Fruit fly (Drosophila melanogaster) whole organism, embryonic: Measurements from ENCODE around the gene Rab9D.

Experiments used
- CG10147 ChIP-seq: fragments of 200-800 bp; sonication (Bioruptor generic); optimal IDR thresholded peaks from 2 replicates; lab custom pipeline; 2019; ENCODE audit warnings: missing biosample characterization, mild to moderate bottlenecking, missing genetic modification characterization, moderate library complexity
- CG10209 ChIP-seq: fragments of 200-800 bp; sonication (Bioruptor generic); optimal IDR thresholded peaks from 3 replicates; lab custom pipeline; 2017; ENCODE audit warnings: missing biosample characterization, mild to moderate bottlenecking, missing genetic modification characterization, missing genetic modification reagents
- CG10959 ChIP-seq: fragments of 200-800 bp; sonication (Bioruptor generic); IDR thresholded peaks from 2 replicates; pipeline ENCODE4 v1.3.6; 2022; ENCODE audit warnings: missing biosample characterization, missing genetic modification characterization
- CG11504 ChIP-seq: fragments of 200-800 bp; sonication (Bioruptor generic); optimal IDR thresholded peaks from 3 replicates; lab custom pipeline; 2019; ENCODE audit warnings: missing biosample characterization, mild to moderate bottlenecking, missing genetic modification characterization, moderate library complexity
- CG12391 ChIP-seq: fragments of 200-800 bp; sonication (Bioruptor generic); optimal IDR thresholded peaks from 3 replicates; lab custom pipeline; 2018; ENCODE audit warnings: missing biosample characterization, mild to moderate bottlenecking, missing genetic modification characterization, moderate library complexity
- CG12659 ChIP-seq: fragments of 200-800 bp; sonication (Bioruptor generic); optimal IDR thresholded peaks from 3 replicates; lab custom pipeline; 2017; ENCODE audit warnings: mild to moderate bottlenecking, missing biosample characterization, missing genetic modification reagents, missing genetic modification characterization
- CG13123 ChIP-seq: fragments of 200-800 bp; sonication (Bioruptor generic); optimal IDR thresholded peaks from 2 replicates; lab custom pipeline; 2016; ENCODE audit warnings: missing biosample characterization, missing genetic modification characterization
- CG13287 ChIP-seq: fragments of 200-800 bp; sonication (Bioruptor generic); IDR thresholded peaks from 2 replicates; pipeline ENCODE4 v1.3.6; 2022; ENCODE audit warnings: missing biosample characterization, missing genetic modification characterization; ENCODE audit not compliant: partially characterized antibody
- CG15073 ChIP-seq: fragments of 200-800 bp; sonication (Bioruptor generic); optimal IDR thresholded peaks from 2 replicates; lab custom pipeline; 2016; ENCODE audit warnings: missing biosample characterization, missing genetic modification characterization
- CG17568 ChIP-seq: fragments of 200-800 bp; sonication (Bioruptor generic); optimal IDR thresholded peaks from 2 replicates; lab custom pipeline; 2018; ENCODE audit warnings: missing biosample characterization, mild to moderate bottlenecking, missing genetic modification characterization, moderate library complexity
- CG2120 ChIP-seq: fragments of 200-800 bp; sonication (Bioruptor generic); optimal IDR thresholded peaks from 3 replicates; lab custom pipeline; 2016; ENCODE audit warnings: missing biosample characterization, missing genetic modification characterization
- CG2202 ChIP-seq: fragments of 200-800 bp; sonication (Bioruptor generic); optimal IDR thresholded peaks from 2 replicates; lab custom pipeline; 2018; ENCODE audit warnings: missing biosample characterization, mild to moderate bottlenecking, missing genetic modification characterization
- CG30020 ChIP-seq: fragments of 200-800 bp; optimal IDR thresholded peaks from 2 replicates; lab custom pipeline; 2019; ENCODE audit warnings: missing biosample characterization, mild to moderate bottlenecking, missing genetic modification characterization, moderate library complexity
- CG30403 ChIP-seq: fragments of 200-800 bp; sonication (Bioruptor generic); optimal IDR thresholded peaks from 3 replicates; lab custom pipeline; 2016; ENCODE audit warnings: missing biosample characterization, missing genetic modification characterization
- CG31441 ChIP-seq: fragments of 200-800 bp; sonication (Bioruptor generic); IDR thresholded peaks from 2 replicates; pipeline ENCODE4 v1.3.6; 2022; ENCODE audit warnings: missing biosample characterization, missing genetic modification characterization
- CG4707 ChIP-seq: fragments of 200-800 bp; sonication (Bioruptor generic); optimal IDR thresholded peaks from 2 replicates; lab custom pipeline; 2018; ENCODE audit warnings: missing biosample characterization, mild to moderate bottlenecking, missing genetic modification characterization, moderate library complexity
- CG4820 ChIP-seq: fragments of 200-800 bp; sonication (Bioruptor generic); optimal IDR thresholded peaks from 3 replicates; lab custom pipeline; 2016; ENCODE audit warnings: missing biosample characterization, missing genetic modification characterization
- CG4854 ChIP-seq: fragments of 200-800 bp; sonication (Bioruptor generic); optimal IDR thresholded peaks from 2 replicates; lab custom pipeline; 2016; ENCODE audit warnings: missing biosample characterization, missing genetic modification characterization, inconsistent platforms
- CG6683 ChIP-seq: fragments of 200-800 bp; sonication (Bioruptor generic); optimal IDR thresholded peaks from 2 replicates; lab custom pipeline; 2017; ENCODE audit warnings: missing biosample characterization, mild to moderate bottlenecking, missing genetic modification characterization, missing genetic modification reagents
- CG6854 ChIP-seq: fragments of 200-800 bp; sonication (Bioruptor generic); optimal IDR thresholded peaks from 3 replicates; lab custom pipeline; 2017; ENCODE audit warnings: missing biosample characterization, mild to moderate bottlenecking, missing genetic modification characterization
- CG9797 ChIP-seq: fragments of 200-800 bp; sonication (Bioruptor generic); optimal IDR thresholded peaks from 3 replicates; lab custom pipeline; 2018; ENCODE audit warnings: missing biosample characterization, mild to moderate bottlenecking, missing genetic modification characterization
- CTCF ChIP-seq: fragments of 200-800 bp; sonication (Bioruptor generic); optimal IDR thresholded peaks from 2 replicates; lab custom pipeline; 2017; ENCODE audit warnings: missing biosample characterization, mild to moderate bottlenecking, missing genetic modification characterization, moderate library complexity
- Dbx ChIP-seq: fragments of 200-800 bp; sonication (Bioruptor generic); IDR thresholded peaks from 3 replicates; pipeline ENCODE4 v1.3.6; 2022; ENCODE audit warnings: missing biosample characterization, missing genetic modification characterization
- HHEX ChIP-seq: fragments of 200-800 bp; sonication (Bioruptor generic); optimal IDR thresholded peaks from 3 replicates; lab custom pipeline; 2017; ENCODE audit warnings: missing biosample characterization, mild to moderate bottlenecking, missing genetic modification characterization, missing genetic modification reagents
- HLH54F ChIP-seq: fragments of 200-800 bp; sonication (Bioruptor generic); optimal IDR thresholded peaks from 3 replicates; lab custom pipeline; 2016; ENCODE audit warnings: missing biosample characterization, missing genetic modification characterization
- Hr39 ChIP-seq: fragments of >200 bp; optimal IDR thresholded peaks from 2 replicates; lab custom pipeline; 2017
- Kr ChIP-seq: fragments of 200-800 bp; sonication (Bioruptor generic); optimal IDR thresholded peaks from 2 replicates; lab custom pipeline; 2017; ENCODE audit warnings: missing biosample characterization, mild to moderate bottlenecking, missing genetic modification characterization
- Meics ChIP-seq: fragments of 200-800 bp; sonication (Bioruptor generic); optimal IDR thresholded peaks from 2 replicates; lab custom pipeline; 2017; ENCODE audit warnings: missing biosample characterization, mild to moderate bottlenecking, missing genetic modification characterization
- NC2β ChIP-seq: fragments of 200-800 bp; sonication (Bioruptor generic); optimal IDR thresholded peaks from 2 replicates; lab custom pipeline; 2016; ENCODE audit warnings: missing biosample characterization, missing genetic modification characterization
- Rfx ChIP-seq: fragments of 200-800 bp; sonication (Bioruptor generic); IDR thresholded peaks from 2 replicates; pipeline ENCODE4 v1.3.6; 2022; ENCODE audit warnings: missing biosample characterization, missing genetic modification characterization
- Six4 ChIP-seq: fragments of 200-800 bp; sonication (Bioruptor generic); optimal IDR thresholded peaks from 2 replicates; lab custom pipeline; 2016; ENCODE audit warnings: missing biosample characterization, missing genetic modification characterization
- Tbp ChIP-seq: fragments of >200 bp; optimal IDR thresholded peaks from 2 replicates; lab custom pipeline; 2018; ENCODE audit warnings: missing biosample characterization, missing genetic modification characterization
- ase ChIP-seq: fragments of 200-800 bp; sonication (Bioruptor generic); IDR thresholded peaks from 3 replicates; pipeline ENCODE4 v1.3.6; 2022; ENCODE audit warnings: missing biosample characterization, missing genetic modification characterization
- cg ChIP-seq: fragments of 200-800 bp; sonication (Bioruptor generic); optimal IDR thresholded peaks from 3 replicates; lab custom pipeline; 2019; ENCODE audit warnings: missing biosample characterization, mild to moderate bottlenecking, missing genetic modification characterization, moderate library complexity
- chm ChIP-seq: fragments of 200-800 bp; sonication (Bioruptor generic); IDR thresholded peaks from 2 replicates; pipeline ENCODE4 v1.3.6; 2022; ENCODE audit warnings: missing biosample characterization, missing genetic modification characterization
- dm ChIP-seq: fragments of 200-800 bp; sonication (Bioruptor generic); optimal IDR thresholded peaks from 3 replicates; lab custom pipeline; 2016; ENCODE audit warnings: missing biosample characterization, missing genetic modification characterization
- ems ChIP-seq: fragments of 200-800 bp; sonication (Bioruptor generic); optimal IDR thresholded peaks from 3 replicates; lab custom pipeline; 2016; ENCODE audit warnings: missing biosample characterization, missing genetic modification characterization
- en ChIP-seq: fragments of 200-800 bp; sonication (Bioruptor generic); optimal IDR thresholded peaks from 2 replicates; lab custom pipeline; 2016; ENCODE audit warnings: missing biosample characterization, missing genetic modification characterization
- fd3F ChIP-seq: fragments of 200-800 bp; sonication (Bioruptor generic); optimal IDR thresholded peaks from 2 replicates; lab custom pipeline; 2018; ENCODE audit warnings: missing biosample characterization, mild to moderate bottlenecking, missing genetic modification characterization, moderate library complexity
- fd64A ChIP-seq: fragments of 200-800 bp; sonication (Bioruptor generic); optimal IDR thresholded peaks from 3 replicates; lab custom pipeline; 2018; ENCODE audit warnings: missing biosample characterization, mild to moderate bottlenecking, missing genetic modification characterization
- fu2 ChIP-seq: fragments of 200-800 bp; sonication (Bioruptor generic); optimal IDR thresholded peaks from 2 replicates; lab custom pipeline; 2016; ENCODE audit warnings: missing biosample characterization, missing genetic modification characterization
- gcm2 ChIP-seq: fragments of 200-800 bp; sonication (Bioruptor generic); optimal IDR thresholded peaks from 2 replicates; lab custom pipeline; 2016; ENCODE audit warnings: missing biosample characterization, missing genetic modification characterization
- inv ChIP-seq: fragments of 200-800 bp; sonication (Bioruptor generic); IDR thresholded peaks from 2 replicates; pipeline ENCODE4 v1.3.6; 2022; ENCODE audit warnings: missing biosample characterization, missing genetic modification characterization; ENCODE audit not compliant: partially characterized antibody
- jumu ChIP-seq: fragments of 200-800 bp; sonication (Bioruptor generic); optimal IDR thresholded peaks from 3 replicates; lab custom pipeline; 2016; ENCODE audit warnings: missing biosample characterization, missing genetic modification characterization
- kay ChIP-seq: fragments of 200-800 bp; sonication (Bioruptor generic); optimal IDR thresholded peaks from 2 replicates; lab custom pipeline; 2016; ENCODE audit warnings: missing biosample characterization, missing genetic modification characterization
- luna ChIP-seq: fragments of 200-800 bp; sonication (Bioruptor generic); optimal IDR thresholded peaks from 2 replicates; lab custom pipeline; 2016; ENCODE audit warnings: missing biosample characterization, missing genetic modification characterization
- pum ChIP-seq: fragments of 200-800 bp; sonication (Bioruptor generic); optimal IDR thresholded peaks from 2 replicates; lab custom pipeline; 2016; ENCODE audit warnings: missing biosample characterization, missing genetic modification characterization
- ranshi ChIP-seq: fragments of 200-800 bp; sonication (Bioruptor generic); IDR thresholded peaks from 2 replicates; pipeline ENCODE4 v1.3.6; 2022; ENCODE audit warnings: missing biosample characterization, missing genetic modification characterization
- sens-2 ChIP-seq: fragments of 200-800 bp; sonication (Bioruptor generic); IDR thresholded peaks from 2 replicates; pipeline ENCODE4 v1.3.6; 2022; ENCODE audit warnings: missing biosample characterization, missing genetic modification characterization
- so ChIP-seq: fragments of 200-800 bp; sonication (Bioruptor generic); IDR thresholded peaks from 3 replicates; pipeline ENCODE4 v1.3.6; 2022; ENCODE audit warnings: missing biosample characterization, missing genetic modification characterization
- stwl ChIP-seq: fragments of 200-800 bp; sonication (Bioruptor generic); optimal IDR thresholded peaks from 3 replicates; lab custom pipeline; 2018; ENCODE audit warnings: missing biosample characterization, mild to moderate bottlenecking, missing genetic modification characterization, moderate library complexity
- zen2 ChIP-seq: fragments of 200-800 bp; sonication (Bioruptor generic); IDR thresholded peaks from 3 replicates; pipeline ENCODE4 v1.3.6; 2022; ENCODE audit warnings: missing biosample characterization, missing genetic modification characterization; ENCODE audit not compliant: partially characterized antibody

The Rab9D gene

dm6 chrX:10601479-10601921 lies 12.6 kb downstream of the Rab9D start (continued):
- TF ChIP-seq ems (GFP tag; lab: Kevin White, UChicago) = no peak
- no peak for TF ChIP-seq inv (GFP tag; lab: Robert Waterston, UW)
- TF ChIP-seq stwl (tag; lab: Kevin White, UChicago) = no peak
- no peak for TF ChIP-seq NC2β
- TF ChIP-seq CG4854 (GFP tag; lab: Kevin White, UChicago) = no peak
- TF ChIP-seq ase = peak; percentile 47; the same call in 1 of the 3 replicates
- peak; percentile 9 for TF ChIP-seq jumu
- no peak for TF ChIP-seq CG17568
- TF ChIP-seq CG13287 = no peak; the same call in 1 of the 2 replicates
- TF ChIP-seq luna (GFP tag; lab: Kevin White, UChicago) = no peak
- TF ChIP-seq sens-2 (GFP tag; lab: Robert Waterston, UW) = no peak
- TF ChIP-seq kay (GFP tag; lab: Kevin White, UChicago) = no peak
- no peak for TF ChIP-seq CG15073 (GFP tag; lab: Kevin White, UChicago)
- TF ChIP-seq Six4 (GFP tag; lab: Kevin White, UChicago) = peak; percentile 33
- TF ChIP-seq cg (GFP tag; lab: Kevin White, UChicago) = no peak
- no peak for TF ChIP-seq CG6854 (GFP tag; lab: Kevin White, UChicago)
- TF ChIP-seq Kr = no peak
- TF ChIP-seq CG10147 (GFP tag; lab: Kevin White, UChicago) = no peak
- peak; percentile 18 for TF ChIP-seq CG4820 (GFP tag; lab: Kevin White, UChicago)
- peak; percentile 52 for TF ChIP-seq CG30403 (GFP tag; lab: Kevin White, UChicago)
- no peak for TF ChIP-seq Hr39 (lab: Kevin White, UChicago)
- peak; percentile 73 for TF ChIP-seq Rfx
- TF ChIP-seq CG2120 = peak; percentile 44
- no peak for TF ChIP-seq so (GFP tag; lab: Robert Waterston, UW)
- TF ChIP-seq CG2202 (tag; lab: Kevin White, UChicago) = no peak
- TF ChIP-seq gcm2 = no peak
- TF ChIP-seq Dbx (GFP tag; lab: Robert Waterston, UW) = peak; percentile 46; the same call in 2 of the 3 replicates
- peak; percentile 60 for TF ChIP-seq CG12391
- TF ChIP-seq pum (GFP tag; lab: Kevin White, UChicago) = no peak
- peak; percentile 42 for TF ChIP-seq Meics (GFP tag; lab: Kevin White, UChicago)
- TF ChIP-seq CTCF (GFP tag; lab: Kevin White, UChicago) = no peak
- no peak for TF ChIP-seq en (GFP tag; lab: Kevin White, UChicago)
- no peak for TF ChIP-seq CG30020 (tag; lab: Kevin White, UChicago)
- TF ChIP-seq zen2 (GFP tag; lab: Robert Waterston, UW) = 0 out of 3 replicates have a peak, but pooled peaks have one; percentile 7
- TF ChIP-seq CG4707 = no peak
- TF ChIP-seq CG31441 (GFP tag; lab: Robert Waterston, UW) = no peak; the same call in 1 of the 2 replicates
- peak; percentile 26; the same call in 1 of the 2 replicates for TF ChIP-seq CG10959 (GFP tag; lab: Robert Waterston, UW)
- no peak for TF ChIP-seq fu2 (GFP tag; lab: Kevin White, UChicago)
- TF ChIP-seq ranshi (GFP tag; lab: Robert Waterston, UW) = peak; percentile 24; the same call in 1 of the 2 replicates
- TF ChIP-seq dm (GFP tag; lab: Kevin White, UChicago) = no peak
- TF ChIP-seq HLH54F = peak; percentile 1
- no peak for TF ChIP-seq HHEX (GFP tag; lab: Kevin White, UChicago)
- TF ChIP-seq fd3F (GFP tag; lab: Kevin White, UChicago) = peak; percentile 4
- no peak for TF ChIP-seq CG9797 (GFP tag; lab: Kevin White, UChicago)
- peak; percentile 30 for TF ChIP-seq CG12659 (GFP tag; lab: Kevin White, UChicago)
- peak; percentile 45 for TF ChIP-seq CG10209
- peak; percentile 48 for TF ChIP-seq CG11504
- no peak for TF ChIP-seq chm (GFP tag; lab: Robert Waterston, UW)
- TF ChIP-seq CG6683 = no peak
- TF ChIP-seq CG13123 (GFP tag; lab: Kevin White, UChicago) = no peak
- TF ChIP-seq Tbp (GFP tag; lab: Kevin White, UChicago) = no peak
- TF ChIP-seq fd64A (GFP tag; lab: Kevin White, UChicago) = no peak
